Worm (Caenorhabditis elegans) whole organism, L4/young adult: ENCODE measurements around the gene sbsp-1.

Experiments used
- W03F9.2 ChIP-seq: fragments of 150-350 bp; optimal IDR thresholded peaks from 2 replicates; lab custom pipeline; 2014; ENCODE audit warnings: missing biosample characterization, missing genetic modification characterization
- dao-5 ChIP-seq: sonication (generic microtip); optimal IDR thresholded peaks from 2 replicates; lab custom pipeline; 2016; ENCODE audit warnings: missing genotype, missing genetic modification characterization, moderate library complexity, missing compliant biosample characterization
- him-1 ChIP-seq: sonication (generic microtip); optimal IDR thresholded peaks from 2 replicates; lab custom pipeline; 2016; ENCODE audit warnings: missing genotype, missing genetic modification reagents, missing genetic modification characterization, missing compliant biosample characterization

- TF ChIP-seq dao-5 = no peak
- no peak for TF ChIP-seq him-1
- no peak for TF ChIP-seq W03F9.2 (tag; lab: Kevin White, UChicago)
These were observed 56.1 kb downstream of the sbsp-1 start for ce11 chrIII:10888824-10889223.
